Fruit fly (Drosophila melanogaster): Measurements from ENCODE around the gene Cad96Ca.

The Cad96Ca gene

dm6 chr3R:25183484-25184442, 24.3 kb downstream of the Cad96Ca start, which contains the start of gene dan (continued):
- TF ChIP-seq Opbp (GFP tag; IDR thresholded peaks at IDR 0.05; ENCODE audit: partially characterized antibody) (no peak), ap (GFP tag; IDR thresholded peaks at IDR 0.05) (no peak), CG7357 (GFP tag; IDR thresholded peaks at IDR 0.05) (no peak), D19B (GFP tag; optimal IDR thresholded peaks at IDR 0.05) (no peak), Fer3 (tag; optimal IDR thresholded peaks at IDR 0.05) (peak; percentile 23)

dm6 chr3R:25181424-25181823, 26.7 kb downstream of the Cad96Ca start:
- peak; percentile 29 for TF ChIP-seq cg (GFP tag; optimal IDR thresholded peaks at IDR 0.05)
- peak; percentile 52 for TF ChIP-seq Hey (tag; optimal IDR thresholded peaks at IDR 0.05)
- peak in 1 of 2 experiments; percentile 27 for TF ChIP-seq tll (GFP tag; optimal IDR thresholded peaks at IDR 0.05)
- peak; percentile 83 for TF ChIP-seq pros (GFP tag; optimal IDR thresholded peaks at IDR 0.05)
- no peak for TF ChIP-seq pho (GFP tag; optimal IDR thresholded peaks at IDR 0.05)

- peak; percentile 69 for TF ChIP-seq grau (tag; optimal IDR thresholded peaks at IDR 0.05)
- peak; percentile 54 to 58 for TF ChIP-seq Hr51 (GFP tag; optimal IDR thresholded peaks at IDR 0.05)
- TF ChIP-seq Taf1 (GFP tag; IDR thresholded peaks at IDR 0.05), result no peak
- no peak for TF ChIP-seq mirr (GFP tag; optimal IDR thresholded peaks at IDR 0.05)
- TF ChIP-seq CG12219 (GFP tag; optimal IDR thresholded peaks at IDR 0.05), result peak; percentile 59
- 0 out of 3 replicates have a peak, but pooled peaks have one; percentile 28 for TF ChIP-seq gce (GFP tag; IDR thresholded peaks at IDR 0.05)
- no peak for TF ChIP-seq CG13624 (GFP tag; optimal IDR thresholded peaks at IDR 0.05)
- peak; percentile 29 for TF ChIP-seq CG2120 (GFP tag; optimal IDR thresholded peaks at IDR 0.05)
- no peak; the same call in 1 of the 2 replicates for TF ChIP-seq sob (GFP tag; IDR thresholded peaks at IDR 0.05)
- TF ChIP-seq CG9609 (GFP tag; optimal IDR thresholded peaks at IDR 0.05), result peak; percentile 27
- TF ChIP-seq Atf6 (GFP tag; IDR thresholded peaks at IDR 0.05), result peak; percentile 46; the same call in 1 of the 2 replicates
- TF ChIP-seq hkb (optimal IDR thresholded peaks at IDR 0.05), result no peak
- TF ChIP-seq hkb (GFP tag; IDR thresholded peaks at IDR 0.05), result 0 out of 2 replicates have a peak, but pooled peaks have one; percentile 35
- TF ChIP-seq CG6654 (GFP tag; optimal IDR thresholded peaks at IDR 0.05), result no peak
- peak; percentile 38 for TF ChIP-seq CG9437 (GFP tag; optimal IDR thresholded peaks at IDR 0.05)
- peak; percentile 46; the same call in 1 of the 3 replicates for TF ChIP-seq CG7357 (GFP tag; IDR thresholded peaks at IDR 0.05)
- no peak for TF ChIP-seq her (GFP tag; optimal IDR thresholded peaks at IDR 0.05)
- no peak for TF ChIP-seq CG6854 (GFP tag; optimal IDR thresholded peaks at IDR 0.05)
- peak; percentile 48 for TF ChIP-seq Atf-2 (GFP tag; optimal IDR thresholded peaks at IDR 0.05)
- no peak for TF ChIP-seq pb (GFP tag; optimal IDR thresholded peaks at IDR 0.05)
- peak; percentile 31 for TF ChIP-seq Asciz (GFP tag; optimal IDR thresholded peaks at IDR 0.05)
- no peak for TF ChIP-seq CG17802 (tag; optimal IDR thresholded peaks at IDR 0.05)
- peak; percentile 67 for TF ChIP-seq Hr3 (GFP tag; optimal IDR thresholded peaks at IDR 0.05)
- TF ChIP-seq CG3281 (GFP tag; optimal IDR thresholded peaks at IDR 0.05), result no peak
- TF ChIP-seq cg (GFP tag; optimal IDR thresholded peaks at IDR 0.05), result no peak
- peak; percentile 5 for TF ChIP-seq MTF-1 (GFP tag; optimal IDR thresholded peaks at IDR 0.05; ENCODE audit: borderline replicate concordance)
- peak; percentile 22 for TF ChIP-seq ATbp (GFP tag; optimal IDR thresholded peaks at IDR 0.05)
- no peak for TF ChIP-seq Oaz (GFP tag; IDR thresholded peaks at IDR 0.05)
- no peak for TF ChIP-seq Sin3A (optimal IDR thresholded peaks at IDR 0.05)
- TF ChIP-seq zfh2 (GFP tag; optimal IDR thresholded peaks at IDR 0.05), result no peak
- peak; percentile 25 for TF ChIP-seq CG4820 (GFP tag; optimal IDR thresholded peaks at IDR 0.05)
- no peak for TF ChIP-seq CG12071 (GFP tag; optimal IDR thresholded peaks at IDR 0.05)
- TF ChIP-seq Optix (GFP tag; IDR thresholded peaks at IDR 0.05), result peak; percentile 83; the same call in 2 of the 3 replicates
- no peak for TF ChIP-seq CG8359 (GFP tag; optimal IDR thresholded peaks at IDR 0.05; ENCODE audit: borderline replicate concordance)
- TF ChIP-seq CG31441 (GFP tag; IDR thresholded peaks at IDR 0.05), result peak; percentile 65
- no peak for TF ChIP-seq hbn (GFP tag; IDR thresholded peaks at IDR 0.05; ENCODE audit: partially characterized antibody)
- TF ChIP-seq CG2875 (GFP tag; optimal IDR thresholded peaks at IDR 0.05), result peak; percentile 11
Measured at dm6 chr3R:25178521-25178920, 29.6 kb downstream of the Cad96Ca start.
